Worm (Caenorhabditis elegans) whole organism, L4 larva: Measurements from ENCODE around the gene lir-1.

Experiments
- D1046.2 ChIP-seq: fragments of 200-800 bp; sonication (Bioruptor generic); IDR thresholded peaks from 2 replicates; pipeline ENCODE4 v1.3.6; 2022; ENCODE audit warnings: missing genetic modification characterization, missing compliant biosample characterization
- F10B5.3 ChIP-seq: sonication (generic microtip); optimal IDR thresholded peaks from 2 replicates; lab custom pipeline; 2016; ENCODE audit warnings: mild to moderate bottlenecking, missing genetic modification characterization, missing compliant biosample characterization
- F26F4.8 ChIP-seq: fragments of 200-800 bp; sonication (Bioruptor generic); conservative IDR thresholded peaks from 2 replicates; pipeline ENCODE4 v1.3.6; 2022; ENCODE audit warnings: missing genetic modification characterization, missing compliant biosample characterization
- T20F7.1 ChIP-seq: fragments of 200-800 bp; sonication (Bioruptor generic); optimal IDR thresholded peaks from 2 replicates; lab custom pipeline; 2018; ENCODE audit warnings: mild to moderate bottlenecking, missing genetic modification characterization, missing compliant biosample characterization
- Y5F2A.4 ChIP-seq: fragments of 200-800 bp; sonication (Bioruptor generic); optimal IDR thresholded peaks from 2 replicates; lab custom pipeline; 2018; ENCODE audit warnings: mild to moderate bottlenecking, missing genetic modification characterization, missing compliant biosample characterization
- ZK546.5 ChIP-seq, 2 experiments: sonication (generic microtip); optimal IDR thresholded peaks; 2 replicates each; lab custom pipeline; 2017; ENCODE audit warnings: missing biosample characterization in 2 of 2, missing genetic modification characterization in 2 of 2
- ceh-20 ChIP-seq: fragments of 200-800 bp; sonication (Bioruptor generic); IDR thresholded peaks from 2 replicates; pipeline ENCODE4 v1.3.6; 2022; ENCODE audit warnings: missing genetic modification reagents, missing genetic modification characterization, missing compliant biosample characterization
- ces-1 ChIP-seq: fragments of 150-350 bp; sonication (generic microtip); optimal IDR thresholded peaks from 4 replicates; lab custom pipeline; 2014; ENCODE audit warnings: missing biosample characterization, missing genetic modification reagents, missing genetic modification characterization
- daf-16 ChIP-seq, 3 experiments: sonication (generic microtip); optimal IDR thresholded peaks; 2 replicates each; lab custom pipeline; 2016 to 2017; ENCODE audit warnings: missing genetic modification characterization in 3 of 3, missing genetic modification reagents in 3 of 3, mild to moderate bottlenecking in 2 of 3, missing compliant biosample characterization in 2 of 3, missing biosample characterization in 1 of 3, moderate library complexity in 1 of 3
- daf-19 ChIP-seq: fragments of 200-800 bp; sonication (Bioruptor generic); conservative IDR thresholded peaks from 2 replicates; pipeline ENCODE4 v1.3.6; 2022; ENCODE audit warnings: missing genetic modification characterization, missing compliant biosample characterization
- dmd-6 ChIP-seq: fragments of 200-800 bp; sonication (Bioruptor generic); IDR thresholded peaks from 2 replicates; pipeline ENCODE4 v1.3.6; 2022; ENCODE audit warnings: missing genetic modification reagents, missing genetic modification characterization, missing compliant biosample characterization
- dmd-8 ChIP-seq: fragments of 200-800 bp; sonication (Bioruptor generic); IDR thresholded peaks from 2 replicates; pipeline ENCODE4 v1.3.6; 2022; ENCODE audit warnings: missing genetic modification characterization, missing compliant biosample characterization
- dpl-1 ChIP-seq: fragments of 150-350 bp; optimal IDR thresholded peaks from 2 replicates; lab custom pipeline; 2014; ENCODE audit warnings: missing biosample characterization, missing genetic modification reagents, missing genetic modification characterization
- dve-1 ChIP-seq: sonication (generic microtip); optimal IDR thresholded peaks from 2 replicates; lab custom pipeline; 2017; ENCODE audit warnings: antibody characterized with exemption, mild to moderate bottlenecking, missing genetic modification characterization, missing compliant biosample characterization; ENCODE audit not compliant: insufficient read depth
- fos-1 ChIP-seq: fragments of 150-350 bp; optimal IDR thresholded peaks from 2 replicates; lab custom pipeline; 2014; ENCODE audit warnings: missing biosample characterization, missing genetic modification characterization
- hlh-11 ChIP-seq: fragments of 200-800 bp; sonication (Bioruptor generic); optimal IDR thresholded peaks from 2 replicates; lab custom pipeline; 2018; ENCODE audit warnings: mild to moderate bottlenecking, missing genetic modification characterization, missing compliant biosample characterization
- hlh-30 ChIP-seq: sonication (generic microtip); optimal IDR thresholded peaks from 2 replicates; lab custom pipeline; 2017; ENCODE audit warnings: antibody characterized with exemption, mild to moderate bottlenecking, missing genetic modification characterization, missing compliant biosample characterization; ENCODE audit not compliant: insufficient read depth
- lin-1 ChIP-seq: fragments of 200-800 bp; sonication (Bioruptor generic); IDR thresholded peaks from 2 replicates; pipeline ENCODE4 v1.3.6; 2022; ENCODE audit warnings: missing genetic modification reagents, missing genetic modification characterization, missing compliant biosample characterization
- lin-38 ChIP-seq: fragments of 200-800 bp; sonication (Bioruptor generic); IDR thresholded peaks from 2 replicates; pipeline ENCODE4 v1.3.6; 2022; ENCODE audit warnings: missing genetic modification reagents, missing genetic modification characterization, missing compliant biosample characterization
- lsy-2 ChIP-seq, 2 experiments: fragments of 150-350 bp in 1 of 2; sonication (generic microtip) in 1 of 2; optimal IDR thresholded peaks; 2 replicates each; lab custom pipeline; 2014 to 2017; ENCODE audit warnings: missing biosample characterization in 2 of 2, missing genetic modification characterization in 2 of 2
- madf-5 ChIP-seq, 2 experiments: fragments of 200-800 bp; sonication (Bioruptor generic); IDR thresholded peaks; 2 replicates each; pipeline ENCODE4 v1.3.6; 2022; ENCODE audit warnings: missing compliant biosample characterization in 2 of 2, missing genetic modification characterization in 2 of 2
- mdl-1 ChIP-seq, 2 experiments: fragments of 150-350 bp in 1 of 2; sonication (generic microtip) in 1 of 2; optimal IDR thresholded peaks; 2 replicates each; lab custom pipeline; 2014 to 2017; ENCODE audit warnings: missing biosample characterization in 2 of 2, missing genetic modification characterization in 2 of 2
- mdt-29 ChIP-seq: fragments of 200-800 bp; sonication (Bioruptor generic); IDR thresholded peaks from 2 replicates; pipeline ENCODE4 v1.3.6; 2022; ENCODE audit warnings: missing genetic modification reagents, missing genetic modification characterization, missing compliant biosample characterization
- mes-2 ChIP-seq: sonication (generic microtip); optimal IDR thresholded peaks from 2 replicates; lab custom pipeline; 2016; ENCODE audit warnings: missing genotype, mild to moderate bottlenecking, missing genetic modification characterization, missing compliant biosample characterization; ENCODE audit not compliant: poor library complexity, severe bottlenecking
- mxl-3 ChIP-seq: fragments of 200-800 bp; sonication (Bioruptor generic); optimal IDR thresholded peaks from 2 replicates; lab custom pipeline; 2018; ENCODE audit warnings: mild to moderate bottlenecking, missing genetic modification characterization, missing compliant biosample characterization
- nhr-102 ChIP-seq: sonication (generic microtip); optimal IDR thresholded peaks from 2 replicates; lab custom pipeline; 2016; ENCODE audit warnings: mild to moderate bottlenecking, missing genetic modification characterization, moderate library complexity, missing compliant biosample characterization
- nhr-28 ChIP-seq: fragments of 150-350 bp; optimal IDR thresholded peaks from 2 replicates; lab custom pipeline; 2014; ENCODE audit warnings: missing biosample characterization, missing genetic modification characterization
- nhr-42 ChIP-seq: fragments of 200-800 bp; sonication (Bioruptor generic); IDR thresholded peaks from 2 replicates; pipeline ENCODE4 v1.3.6; 2022; ENCODE audit warnings: missing genetic modification characterization, missing compliant biosample characterization
- nhr-6 ChIP-seq: fragments of 150-350 bp; optimal IDR thresholded peaks from 2 replicates; lab custom pipeline; 2014; ENCODE audit warnings: missing biosample characterization, missing genetic modification characterization
- nhr-76 ChIP-seq: fragments of 150-350 bp; optimal IDR thresholded peaks from 2 replicates; lab custom pipeline; 2014; ENCODE audit warnings: missing biosample characterization, missing genetic modification characterization
- nhr-77 ChIP-seq: fragments of 150-350 bp; optimal IDR thresholded peaks from 2 replicates; lab custom pipeline; 2014; ENCODE audit warnings: missing biosample characterization, missing genetic modification characterization
- php-3 ChIP-seq: fragments of 200-800 bp; sonication (Bioruptor generic); IDR thresholded peaks from 2 replicates; pipeline ENCODE4 v1.3.6; 2022; ENCODE audit warnings: missing genetic modification reagents, missing genetic modification characterization, missing compliant biosample characterization
- pqm-1 ChIP-seq: sonication (generic microtip); optimal IDR thresholded peaks from 2 replicates; lab custom pipeline; 2017; ENCODE audit warnings: missing biosample characterization, missing genetic modification characterization
- saeg-2 ChIP-seq: fragments of 200-800 bp; sonication (Bioruptor generic); IDR thresholded peaks from 2 replicates; pipeline ENCODE4 v1.3.6; 2022; ENCODE audit warnings: missing genetic modification reagents, missing genetic modification characterization, missing compliant biosample characterization
- set-16 ChIP-seq: fragments of 200-800 bp; sonication (Bioruptor generic); IDR thresholded peaks from 2 replicates; pipeline ENCODE4 v1.3.6; 2022; ENCODE audit warnings: missing genetic modification reagents, missing genetic modification characterization, missing compliant biosample characterization
- snpc-1.2 ChIP-seq: fragments of 200-800 bp; sonication (Bioruptor generic); IDR thresholded peaks from 2 replicates; pipeline ENCODE4 v1.3.6; 2022; ENCODE audit warnings: missing genetic modification reagents, missing genetic modification characterization, missing compliant biosample characterization
- snpc-4 ChIP-seq: fragments of 150-350 bp; optimal IDR thresholded peaks from 2 replicates; lab custom pipeline; 2014; ENCODE audit warnings: missing biosample characterization, missing genetic modification characterization
- tra-1 ChIP-seq: fragments of 200-800 bp; sonication (Bioruptor generic); IDR thresholded peaks from 2 replicates; pipeline ENCODE4 v1.3.6; 2022; ENCODE audit warnings: missing genetic modification reagents, missing genetic modification characterization, missing compliant biosample characterization
- unc-62 ChIP-seq, 3 experiments: fragments of 150-350 bp in 1 of 3; sonication (generic microtip); optimal IDR thresholded peaks in 2 of 3; peaks in 1 of 3; 1 replicate in 1 of 3; 2 replicates in 2 of 3; lab custom pipeline; 2014 to 2017; ENCODE audit warnings: missing biosample characterization in 3 of 3, missing genetic modification characterization in 3 of 3, missing genetic modification reagents in 3 of 3, missing genotype in 1 of 3
- zag-1 ChIP-seq: fragments of 150-350 bp; optimal IDR thresholded peaks from 2 replicates; lab custom pipeline; 2014; ENCODE audit warnings: missing biosample characterization, missing genetic modification characterization
- zip-2 ChIP-seq: fragments of 150-350 bp; optimal IDR thresholded peaks from 2 replicates; lab custom pipeline; 2014; ENCODE audit warnings: missing biosample characterization, missing genetic modification characterization

lir-1 gene

ce11 chrII:7693929-7694328 is 22.1 kb downstream of the lir-1 start, which contains the start of gene nhx-2 (continued):
- TF ChIP-seq dmd-8 (GFP tag; lab: Robert Waterston, UW), result no peak

ce11 chrII:7694745-7695144 is 22.9 kb downstream of the lir-1 start:
- TF ChIP-seq dve-1 (tag; lab: Kevin White, UChicago) (peak; percentile 62), nhr-76 (tag; lab: Kevin White, UChicago) (no peak), fos-1 (tag; lab: Kevin White, UChicago) (no peak), F26F4.8 (GFP tag; lab: Robert Waterston, UW) (no peak), php-3 (GFP tag; lab: Robert Waterston, UW) (peak; percentile 69), snpc-1.2 (GFP tag; lab: Robert Waterston, UW) (no peak), Y5F2A.4 (GFP tag; lab: Kevin White, UChicago) (no peak), dpl-1 (GFP tag; lab: Kevin White, UChicago) (no peak), daf-19 (no peak), nhr-42 (no peak), nhr-6 (no peak), nhr-77 (tag; lab: Kevin White, UChicago) (peak; percentile 37), mes-2 (no peak), pqm-1 (tag; lab: Kevin White, UChicago) (peak; percentile 81), nhr-28 (tag; lab: Kevin White, UChicago) (peak; percentile 55), dmd-6 (GFP tag; lab: Robert Waterston, UW) (peak; percentile 54; the same call in 1 of the 2 replicates), zag-1 (tag; lab: Kevin White, UChicago) (no peak), hlh-11 (tag; lab: Kevin White, UChicago) (peak; percentile 61), unc-62 (GFP tag; optimal IDR thresholded peaks at IDR 0.05 in 1 of 2; lab: Kevin White, UChicago) (no peak), unc-62 (tag; optimal IDR thresholded peaks at IDR 0.05; lab: Kevin White, UChicago) (no peak), dmd-8 (GFP tag; lab: Robert Waterston, UW) (no peak), mxl-3 (no peak), zip-2 (tag; lab: Kevin White, UChicago) (no peak), daf-16 (GFP tag; optimal IDR thresholded peaks at IDR 0.05; lab: Kevin White, UChicago) (no peak), daf-16 (tag; optimal IDR thresholded peaks at IDR 0.05; lab: Kevin White, UChicago) (peak; percentile 34), mdl-1 (tag; optimal IDR thresholded peaks at IDR 0.05; lab: Kevin White, UChicago) (peak in 1 of 2 experiments; percentile 17), ZK546.5 (tag; optimal IDR thresholded peaks at IDR 0.05; lab: Kevin White, UChicago) (no peak), ces-1 (GFP tag; lab: Kevin White, UChicago) (no peak), D1046.2 (GFP tag; lab: Robert Waterston, UW) (no peak)

- TF ChIP-seq mdl-1 (tag; optimal IDR thresholded peaks at IDR 0.05; lab: Kevin White, UChicago) (peak in 1 of 2 experiments; percentile 61), F10B5.3 (tag; lab: Kevin White, UChicago) (no peak), lin-1 (GFP tag; lab: Robert Waterston, UW) (peak; percentile 84), php-3 (GFP tag; lab: Robert Waterston, UW) (peak; percentile 98), mdt-29 (GFP tag; lab: Robert Waterston, UW) (no peak), ceh-20 (GFP tag; lab: Robert Waterston, UW) (peak; percentile 82), mxl-3 (peak; percentile 88), set-16 (GFP tag; lab: Robert Waterston, UW) (no peak), pqm-1 (tag; lab: Kevin White, UChicago) (peak; percentile 95), hlh-30 (peak; percentile 17), unc-62 (GFP tag; optimal IDR thresholded peaks at IDR 0.05 in 1 of 2; lab: Kevin White, UChicago) (peak in 1 of 2 experiments; percentile 26), unc-62 (tag; optimal IDR thresholded peaks at IDR 0.05; lab: Kevin White, UChicago) (no peak), hlh-11 (tag; lab: Kevin White, UChicago) (peak; percentile 82), mes-2 (no peak), dmd-6 (GFP tag; lab: Robert Waterston, UW) (peak; percentile 92), nhr-102 (tag; lab: Kevin White, UChicago) (peak; percentile 24), snpc-4 (no peak), lin-38 (no peak), madf-5 (GFP tag; IDR thresholded peaks at IDR 0.05; lab: Robert Waterston, UW) (no peak), tra-1 (peak; percentile 76), nhr-77 (tag; lab: Kevin White, UChicago) (peak; percentile 21), saeg-2 (GFP tag; lab: Robert Waterston, UW) (0 out of 2 replicates have a peak, but pooled peaks have one; percentile 35), daf-16 (GFP tag; optimal IDR thresholded peaks at IDR 0.05; lab: Kevin White, UChicago) (no peak), daf-16 (tag; optimal IDR thresholded peaks at IDR 0.05; lab: Kevin White, UChicago) (peak; percentile 66), lsy-2 (tag; optimal IDR thresholded peaks at IDR 0.05; lab: Kevin White, UChicago) (peak in 1 of 2 experiments; percentile 11), nhr-28 (tag; lab: Kevin White, UChicago) (peak; percentile 60), dve-1 (tag; lab: Kevin White, UChicago) (peak; percentile 76), T20F7.1 (GFP tag; lab: Kevin White, UChicago) (peak; percentile 20)
These were observed 23.8 kb downstream of the lir-1 start for ce11 chrII:7695636-7696035.
